Fruit fly (Drosophila melanogaster): ENCODE data around the gene fd3F.

Gene fd3F

dm6 chrX:3774277-3774676 lies 27.8 kb upstream of the fd3F start (continued):
- TF ChIP-seq Hr78 (GFP tag; optimal IDR thresholded peaks at IDR 0.05) (no peak), Myc (optimal IDR thresholded peaks at IDR 0.05) (no peak), CG32264 (GFP tag; optimal IDR thresholded peaks at IDR 0.05) (peak; percentile 50), Jra (GFP tag; optimal IDR thresholded peaks at IDR 0.05) (peak; percentile 49), Abd-B (GFP tag; optimal IDR thresholded peaks at IDR 0.05) (no peak), Mio (GFP tag; optimal IDR thresholded peaks at IDR 0.05) (peak; percentile 21), OdsH (GFP tag; optimal IDR thresholded peaks at IDR 0.05) (peak; percentile 92), h (GFP tag; optimal IDR thresholded peaks at IDR 0.05) (peak; percentile 94), CG9705 (GFP tag; optimal IDR thresholded peaks at IDR 0.05) (peak; percentile 55), dmrt93B (GFP tag; optimal IDR thresholded peaks at IDR 0.05) (peak; percentile 66), HLH106 (tag; optimal IDR thresholded peaks at IDR 0.05) (peak; percentile 90)

dm6 chrX:3775137-3775536 lies 27.0 kb upstream of the fd3F start:
- TF ChIP-seq CrebA (GFP tag; optimal IDR thresholded peaks at IDR 0.05; ENCODE audit: borderline replicate concordance), result no peak
- TF ChIP-seq dl (GFP tag; optimal IDR thresholded peaks at IDR 0.05; ENCODE audit: insufficient read depth in 1 of 2, partially characterized antibody in 2 of 2), result no peak
- TF ChIP-seq Rel (GFP tag; optimal IDR thresholded peaks at IDR 0.05), result no peak
- no peak for TF ChIP-seq Rel (tag; optimal IDR thresholded peaks at IDR 0.05)
- TF ChIP-seq fru (GFP tag; optimal IDR thresholded peaks at IDR 0.05), result no peak

- no peak for TF ChIP-seq Dfd (GFP tag; optimal IDR thresholded peaks at IDR 0.05)
- TF ChIP-seq Rel (GFP tag; optimal IDR thresholded peaks at IDR 0.05), result peak; percentile 9
- TF ChIP-seq Rel (tag; optimal IDR thresholded peaks at IDR 0.05), result peak; percentile 59
- TF ChIP-seq br (GFP tag; optimal IDR thresholded peaks at IDR 0.05), result peak; percentile 59
- TF ChIP-seq Myc (optimal IDR thresholded peaks at IDR 0.05), result no peak
- peak; percentile 26 for TF ChIP-seq fru (GFP tag; optimal IDR thresholded peaks at IDR 0.05)
- TF ChIP-seq dsf (GFP tag; optimal IDR thresholded peaks at IDR 0.05; ENCODE audit: borderline replicate concordance), result no peak
- no peak for TF ChIP-seq dmrt93B (GFP tag; optimal IDR thresholded peaks at IDR 0.05)
- peak; percentile 92 for TF ChIP-seq Dif (GFP tag; optimal IDR thresholded peaks at IDR 0.05; ENCODE audit: partially characterized antibody)
- TF ChIP-seq Hnf4 (GFP tag; optimal IDR thresholded peaks at IDR 0.05), result peak; percentile 41
- no peak for TF ChIP-seq GATAd (GFP tag; optimal IDR thresholded peaks at IDR 0.05)
- no peak for TF ChIP-seq N (GFP tag; optimal IDR thresholded peaks at IDR 0.05)
- TF ChIP-seq lola (GFP tag; optimal IDR thresholded peaks at IDR 0.05), result no peak
- no peak for TF ChIP-seq CG32264 (GFP tag; optimal IDR thresholded peaks at IDR 0.05)
- TF ChIP-seq rgr (GFP tag; optimal IDR thresholded peaks at IDR 0.05), result peak; percentile 17
- TF ChIP-seq h (GFP tag; optimal IDR thresholded peaks at IDR 0.05), result peak; percentile 25
- peak; percentile 7 for TF ChIP-seq jim (GFP tag; optimal IDR thresholded peaks at IDR 0.05)
- peak; percentile 85 for TF ChIP-seq Sp1 (GFP tag; optimal IDR thresholded peaks at IDR 0.05)
- peak; percentile 38 for TF ChIP-seq OdsH (GFP tag; optimal IDR thresholded peaks at IDR 0.05)
- TF ChIP-seq Jra (GFP tag; optimal IDR thresholded peaks at IDR 0.05), result peak; percentile 13
- TF ChIP-seq Vsx2 (GFP tag; optimal IDR thresholded peaks at IDR 0.05; ENCODE audit: partially characterized antibody), result peak; percentile 74
- TF ChIP-seq Hr83 (GFP tag; optimal IDR thresholded peaks at IDR 0.05; ENCODE audit: poor library complexity, severe bottlenecking), result peak; percentile 39
- TF ChIP-seq psq (GFP tag; optimal IDR thresholded peaks at IDR 0.05), result peak; percentile 82
- no peak for TF ChIP-seq foxo (GFP tag; optimal IDR thresholded peaks at IDR 0.05)
- no peak for TF ChIP-seq usp (GFP tag; optimal IDR thresholded peaks at IDR 0.05)
- peak; percentile 95 for TF ChIP-seq CrebA (GFP tag; optimal IDR thresholded peaks at IDR 0.05; ENCODE audit: borderline replicate concordance)
- TF ChIP-seq Abd-B (GFP tag; optimal IDR thresholded peaks at IDR 0.05), result no peak
- no peak for TF ChIP-seq sv (GFP tag; optimal IDR thresholded peaks at IDR 0.05)
- TF ChIP-seq pan (optimal IDR thresholded peaks at IDR 0.05), result no peak
- no peak for TF ChIP-seq ey (GFP tag; optimal IDR thresholded peaks at IDR 0.05)
- TF ChIP-seq CG9705 (GFP tag; optimal IDR thresholded peaks at IDR 0.05), result peak; percentile 37
- TF ChIP-seq HLH106 (tag; optimal IDR thresholded peaks at IDR 0.05), result peak; percentile 12
- TF ChIP-seq Mio (GFP tag; optimal IDR thresholded peaks at IDR 0.05), result no peak
- no peak for TF ChIP-seq Hr78 (GFP tag; optimal IDR thresholded peaks at IDR 0.05)
- no peak for TF ChIP-seq tai (GFP tag; optimal IDR thresholded peaks at IDR 0.05)
- TF ChIP-seq dl (GFP tag; optimal IDR thresholded peaks at IDR 0.05; ENCODE audit: insufficient read depth in 1 of 2, partially characterized antibody in 2 of 2), result peak; percentile 91 to 94
- peak; percentile 25 for TF ChIP-seq sage (GFP tag; optimal IDR thresholded peaks at IDR 0.05)
- TF ChIP-seq woc (GFP tag; optimal IDR thresholded peaks at IDR 0.05), result peak; percentile 39
- TF ChIP-seq brk (GFP tag; optimal IDR thresholded peaks at IDR 0.05), result peak; percentile 7
Observed at dm6 chrX:3775822-3776668, 26.1 kb upstream of the fd3F start.

Data from whole organism, wandering third instar larva.